Worm (Caenorhabditis elegans) whole organism, dauer: ENCODE measurements around the gene T05A7.13.

Experiments
- unc-62 ChIP-seq: sonication (generic microtip); optimal IDR thresholded peaks from 2 replicates; lab custom pipeline; 2017; ENCODE audit warnings: missing biosample characterization, missing genetic modification reagents, missing genetic modification characterization

T05A7.13 gene

DNA sequence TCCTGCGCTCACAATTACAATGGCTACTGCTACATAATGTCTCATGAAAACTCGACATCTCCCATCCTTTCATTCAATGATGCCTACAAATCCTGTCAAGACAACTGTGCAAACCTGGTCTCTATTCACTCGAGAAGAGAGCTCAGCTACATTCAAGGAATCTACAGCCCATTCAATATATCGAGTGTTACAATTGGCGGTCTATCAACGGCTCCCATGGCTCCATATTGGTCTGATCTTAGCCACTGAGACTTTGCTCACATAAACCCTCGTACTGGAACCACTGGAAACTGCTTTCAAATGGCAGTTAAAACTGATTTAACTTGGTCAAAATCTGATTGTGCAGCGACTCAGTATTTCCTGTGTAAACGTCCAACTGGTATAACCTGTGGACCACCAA, 14.3 kb upstream of the T05A7.13 start, which contains the start of gene T05A7.3:
T05A7.3 (plus strand) TSS at position 301 of the 400 bp plus-strand sequence.
- TF ChIP-seq unc-62 (GFP tag; lab: Kevin White, UChicago), result no peak

DNA sequence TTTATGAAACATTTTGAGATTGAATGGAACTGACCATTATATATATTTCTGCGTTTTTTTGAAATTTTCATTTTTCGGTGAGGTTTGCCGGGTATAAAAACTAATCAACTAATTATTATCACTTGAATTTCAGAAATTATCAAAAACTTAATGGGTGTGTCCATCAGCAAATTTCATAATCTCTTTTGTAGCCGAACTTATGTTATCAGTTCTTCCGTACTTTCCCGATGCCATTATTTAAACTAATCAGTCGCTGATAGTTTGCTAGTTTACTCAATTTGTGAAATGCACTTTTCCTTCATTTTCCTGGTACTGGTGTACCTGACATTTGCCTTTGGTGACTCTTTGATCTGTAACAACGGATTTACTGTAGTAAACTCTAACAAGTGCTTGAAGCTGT, 13.0 kb upstream of the T05A7.13 start:
- no peak for TF ChIP-seq unc-62 (GFP tag; lab: Kevin White, UChicago)

DNA sequence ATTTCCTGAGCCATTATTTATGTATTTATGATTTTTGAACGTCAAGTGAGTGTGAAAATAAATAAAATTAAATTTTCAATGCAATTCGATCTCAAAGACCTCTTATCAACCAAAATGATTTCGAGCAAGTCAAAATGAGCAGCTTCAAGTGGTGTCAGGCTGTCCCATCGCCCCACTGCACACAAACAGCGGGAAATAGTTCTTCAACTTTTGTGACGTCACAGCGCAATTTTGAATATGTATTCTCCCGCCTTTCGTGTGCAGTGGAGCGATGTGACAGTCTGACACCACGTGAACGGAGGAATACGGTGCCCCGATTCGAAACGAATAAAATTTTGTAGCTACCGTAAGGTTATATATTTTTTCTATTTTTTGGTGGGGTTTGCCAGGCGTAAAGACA, 12.5 kb upstream of the T05A7.13 start:
- no peak for TF ChIP-seq unc-62 (GFP tag; lab: Kevin White, UChicago)

DNA sequence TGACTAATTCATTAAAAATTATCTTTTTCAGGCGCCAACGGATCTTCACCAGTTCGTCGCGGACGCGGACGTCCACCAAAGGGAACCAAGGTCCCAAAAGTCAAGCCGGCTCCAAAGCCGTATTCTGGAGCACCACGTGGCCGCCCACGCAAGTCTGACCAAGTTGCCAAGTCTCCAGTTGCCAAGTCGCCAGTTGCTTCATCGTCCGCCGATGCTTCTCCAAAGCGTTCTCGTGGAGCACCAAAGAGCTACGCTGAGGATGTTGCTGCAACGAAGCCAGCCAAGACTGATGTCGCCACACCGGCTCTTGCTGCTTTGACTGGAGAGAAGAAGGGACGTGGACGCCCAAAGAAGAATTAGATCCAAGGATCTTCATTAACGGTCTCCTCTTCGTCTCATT, 12.1 kb upstream of the T05A7.13 start:
- TF ChIP-seq unc-62 (GFP tag; lab: Kevin White, UChicago), result no peak

DNA sequence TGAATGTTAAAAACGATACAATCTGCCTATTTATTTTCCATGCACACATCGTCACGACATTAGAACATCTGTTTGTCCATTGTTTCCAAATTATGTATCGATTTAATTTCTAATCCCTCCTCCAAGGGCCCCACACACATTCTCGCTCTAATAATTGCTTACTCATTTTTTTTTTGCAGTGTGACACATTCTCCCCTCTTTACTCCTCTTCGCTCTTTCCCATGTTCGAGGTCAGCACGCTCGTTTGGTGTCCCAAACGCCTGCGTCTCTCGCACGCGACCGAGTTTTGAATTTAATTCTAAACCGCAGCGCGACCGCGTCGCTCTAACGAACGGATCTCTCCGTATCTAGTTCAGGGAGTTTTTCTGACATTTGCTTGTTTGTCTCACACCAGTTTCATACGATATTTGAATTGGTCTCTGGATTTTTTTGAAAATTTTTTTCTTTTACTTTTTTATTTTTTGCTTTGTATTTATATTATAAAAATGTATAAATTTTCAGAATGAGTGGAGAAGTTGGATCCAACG, 11.5 kb upstream of the T05A7.13 start, which contains the start of the genes clec-140 and hmg-11:
clec-140 (plus strand) TSS at position 477 of the 527 bp plus-strand sequence.
hmg-11 (plus strand) TSS at position 502 of the 527 bp plus-strand sequence.
- TF ChIP-seq unc-62 (GFP tag; lab: Kevin White, UChicago), result no peak

DNA sequence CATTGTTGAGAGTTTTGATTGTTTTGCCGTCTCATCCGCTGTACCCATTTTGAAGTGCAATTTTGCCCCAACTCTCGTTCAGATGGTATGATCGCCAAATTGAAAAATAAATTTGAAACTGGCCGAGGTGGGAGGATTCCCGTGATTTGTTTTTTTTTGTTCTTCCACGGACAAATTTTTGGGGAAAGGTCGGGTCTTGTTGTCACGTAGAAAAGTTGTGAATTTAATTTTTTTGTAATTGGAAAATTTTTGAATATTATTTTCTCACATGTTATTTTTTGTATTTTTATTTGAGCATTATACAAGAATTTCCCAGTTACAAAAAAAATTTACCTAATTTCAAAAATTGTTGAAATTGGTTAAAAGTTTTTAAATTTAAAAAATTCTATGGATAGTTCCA, 10.5 kb upstream of the T05A7.13 start, which contains the start of gene T05A7.6:
T05A7.6 (minus strand) TSS at position 101 of the 400 bp plus-strand sequence.
- no peak for TF ChIP-seq unc-62 (GFP tag; lab: Kevin White, UChicago)

DNA sequence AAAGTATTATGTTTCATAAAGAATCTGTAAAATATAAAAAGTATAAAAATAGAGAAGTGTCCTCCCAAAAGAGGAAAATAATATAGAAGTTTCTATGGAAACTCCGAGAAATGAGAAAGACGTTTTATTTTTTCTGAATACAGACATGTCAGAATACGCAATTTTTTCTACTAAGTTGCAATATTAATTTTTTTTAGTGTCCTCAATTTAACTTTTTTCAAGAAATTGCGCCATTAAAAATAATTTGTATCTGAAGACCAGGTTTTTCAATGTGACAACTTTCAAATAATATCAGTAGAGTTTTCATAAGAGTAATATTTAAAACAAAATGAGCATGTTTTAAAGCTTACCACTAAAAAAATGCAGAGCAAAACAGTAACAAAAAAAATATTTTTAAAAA, 6.4 kb upstream of the T05A7.13 start, which contains the start of gene fut-5:
fut-5 (minus strand) TSS at position 101 of the 400 bp plus-strand sequence.
- no peak for TF ChIP-seq unc-62 (GFP tag; lab: Kevin White, UChicago)

DNA sequence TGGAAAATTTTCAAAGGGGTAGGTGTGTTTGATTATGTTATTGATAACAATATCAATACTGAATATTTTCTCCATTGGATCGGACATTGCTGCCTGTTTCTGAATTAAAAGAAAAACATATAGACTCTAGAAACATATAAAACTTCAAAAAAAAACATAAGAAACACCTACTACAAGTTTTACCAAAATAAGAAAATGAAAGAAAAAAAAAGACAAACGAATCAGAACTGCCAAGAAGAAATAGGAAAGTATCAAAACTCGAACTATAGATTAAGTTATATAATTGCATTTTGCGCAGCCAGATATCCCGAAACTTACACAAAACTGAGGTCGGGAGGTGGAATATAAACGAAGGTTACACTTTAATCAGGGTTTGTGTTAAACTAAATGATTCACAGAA, 4.2 kb upstream of the T05A7.13 start, which contains the start of gene T05A7.11:
T05A7.11 (minus strand) TSS at position 101 of the 400 bp plus-strand sequence.
- no peak for TF ChIP-seq unc-62 (GFP tag; lab: Kevin White, UChicago)

DNA sequence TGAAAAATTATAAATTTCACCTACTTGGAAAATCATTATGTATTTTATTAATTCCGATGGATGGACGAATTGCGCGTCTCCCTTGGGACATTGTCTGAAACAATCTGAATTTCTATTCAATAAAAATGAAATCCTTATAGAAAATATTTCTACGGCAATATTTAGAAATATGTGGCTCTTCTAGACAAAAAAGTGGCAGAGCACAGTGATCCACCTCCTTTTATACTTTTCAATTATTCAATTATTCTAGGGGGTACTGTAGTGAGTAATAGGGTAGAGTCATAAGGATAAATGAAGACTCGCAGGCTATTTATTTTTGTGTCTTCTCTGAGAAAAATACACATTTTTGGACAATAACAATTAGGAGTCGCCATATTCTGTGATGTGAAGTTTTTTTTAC, 2.0 kb upstream of the T05A7.13 start, which contains the start of gene T05A7.12:
T05A7.12 (minus strand) TSS at position 101 of the 400 bp plus-strand sequence.
- TF ChIP-seq unc-62 (GFP tag; lab: Kevin White, UChicago), result no peak

DNA sequence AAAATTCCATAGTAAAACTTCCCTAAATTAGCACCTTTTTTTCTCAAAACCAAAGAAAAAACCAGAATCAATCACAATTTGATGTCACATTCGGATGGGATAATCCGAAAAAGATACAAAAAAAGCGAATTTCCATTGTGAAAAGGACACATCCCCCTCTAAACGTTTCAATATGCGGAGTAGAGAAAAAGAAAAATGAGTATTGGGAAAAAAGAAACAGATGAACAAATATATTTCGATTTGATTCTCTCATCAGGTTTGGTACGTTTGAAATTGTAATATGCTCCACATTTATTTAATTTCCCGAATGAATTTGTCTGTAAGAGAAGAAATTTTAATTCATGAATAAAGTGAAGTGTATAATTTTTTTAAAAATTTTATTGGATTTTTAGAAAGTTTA, 2.9 kb downstream of the T05A7.13 start:
- TF ChIP-seq unc-62 (GFP tag; lab: Kevin White, UChicago), result no peak

DNA sequence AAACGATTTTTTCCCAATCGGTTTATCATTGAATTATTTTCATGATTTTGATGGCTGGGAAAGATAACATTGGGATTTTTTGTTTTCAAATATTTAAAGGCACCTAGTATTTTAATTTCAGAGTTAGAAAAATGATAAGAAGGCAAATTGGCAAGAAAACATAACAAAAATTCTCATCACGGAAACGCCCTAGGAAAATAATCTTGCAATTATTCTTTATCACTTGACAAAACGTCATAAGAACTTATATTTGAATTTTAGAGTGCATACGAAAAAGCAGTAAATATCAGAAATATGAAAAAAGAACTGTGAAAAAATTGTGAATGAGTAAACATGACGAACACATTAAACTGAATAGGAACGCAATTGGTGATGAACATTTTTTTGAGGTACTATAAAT, 3.8 kb downstream of the T05A7.13 start:
- no peak for TF ChIP-seq unc-62 (GFP tag; lab: Kevin White, UChicago)

DNA sequence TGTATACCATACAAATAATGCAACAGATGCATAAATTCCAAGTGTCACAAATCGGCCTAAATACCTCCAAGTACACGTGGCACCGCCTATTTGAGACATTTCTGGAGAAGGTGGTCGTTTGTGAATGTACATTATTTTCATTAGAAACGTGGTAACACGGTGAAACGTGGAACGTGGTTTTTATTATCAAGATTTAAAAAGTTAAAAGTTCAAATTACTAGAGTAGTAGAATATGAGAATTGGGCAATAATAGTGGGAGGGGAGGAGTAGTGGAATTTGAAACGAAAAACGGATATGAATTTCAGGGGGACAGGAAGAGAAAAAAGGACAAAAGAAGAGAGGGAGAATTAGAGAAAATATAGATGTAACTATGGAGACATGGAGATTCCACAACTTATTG, 5.3 kb downstream of the T05A7.13 start, which contains the start of gene fut-6:
fut-6 (minus strand) TSS at position 101 of the 400 bp plus-strand sequence.
- no peak for TF ChIP-seq unc-62 (GFP tag; lab: Kevin White, UChicago)

DNA sequence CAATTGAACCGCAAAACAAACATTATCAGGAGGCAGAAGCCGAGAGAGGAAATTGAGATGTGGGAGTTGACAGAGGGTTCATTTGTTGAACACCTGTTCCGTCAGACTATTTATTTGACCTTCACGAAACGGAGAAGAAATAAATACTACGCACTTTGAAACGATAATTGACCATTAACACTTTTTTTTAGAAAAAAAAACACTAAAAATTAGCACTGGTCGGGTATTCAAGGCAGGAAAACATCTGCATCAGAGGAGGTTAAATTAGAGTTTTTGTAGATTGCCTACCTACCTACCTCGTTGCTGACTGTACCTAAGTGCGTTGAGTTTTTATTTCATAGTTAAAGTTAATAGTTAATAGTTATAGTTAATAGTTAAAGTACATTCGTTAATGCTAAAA, 11.1 kb downstream of the T05A7.13 start:
- no peak for TF ChIP-seq unc-62 (GFP tag; lab: Kevin White, UChicago)

DNA sequence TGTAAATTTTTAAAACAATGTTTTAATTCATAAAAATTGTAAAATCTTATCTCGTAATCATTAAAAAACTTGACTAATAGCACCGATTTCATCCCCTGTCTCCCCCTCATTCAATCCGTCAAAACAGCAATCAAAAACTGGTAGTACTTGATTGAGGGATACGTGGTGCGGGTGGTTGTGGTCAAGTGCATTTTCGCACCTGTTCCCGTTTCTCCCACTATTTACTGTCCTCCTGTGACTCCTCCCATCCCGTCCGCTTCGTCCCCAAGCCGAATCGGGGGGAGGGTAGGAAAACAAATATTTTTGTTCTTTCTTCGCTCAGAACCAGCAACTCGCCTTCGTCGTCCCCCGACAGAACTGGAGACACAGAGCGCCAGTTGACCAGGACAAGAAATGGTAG, 12.4 kb downstream of the T05A7.13 start, which contains the start of gene lgc-27:
lgc-27 (plus strand) TSS at position 301 of the 400 bp plus-strand sequence.
- no peak for TF ChIP-seq unc-62 (GFP tag; lab: Kevin White, UChicago)

DNA sequence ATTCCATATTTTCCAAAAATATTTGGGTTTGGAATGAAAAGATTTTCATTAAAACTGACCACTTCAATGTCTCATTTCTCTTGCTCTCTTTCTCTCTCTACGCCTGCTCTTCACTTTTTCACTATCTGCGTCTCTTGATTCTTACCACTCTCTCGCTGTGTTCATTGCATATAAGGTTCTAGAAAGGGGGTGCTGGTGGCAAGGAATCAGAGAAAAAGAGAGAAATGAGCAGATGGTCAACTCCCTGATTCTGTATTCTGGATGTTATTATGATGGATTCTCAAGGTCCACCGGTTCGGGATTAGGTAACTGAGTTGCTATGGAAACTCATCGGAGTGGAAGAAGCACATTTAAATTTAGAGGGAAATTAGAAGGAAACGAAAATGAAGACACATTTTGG, 20.4 kb downstream of the T05A7.13 start:
- no peak for TF ChIP-seq unc-62 (GFP tag; lab: Kevin White, UChicago)

DNA sequence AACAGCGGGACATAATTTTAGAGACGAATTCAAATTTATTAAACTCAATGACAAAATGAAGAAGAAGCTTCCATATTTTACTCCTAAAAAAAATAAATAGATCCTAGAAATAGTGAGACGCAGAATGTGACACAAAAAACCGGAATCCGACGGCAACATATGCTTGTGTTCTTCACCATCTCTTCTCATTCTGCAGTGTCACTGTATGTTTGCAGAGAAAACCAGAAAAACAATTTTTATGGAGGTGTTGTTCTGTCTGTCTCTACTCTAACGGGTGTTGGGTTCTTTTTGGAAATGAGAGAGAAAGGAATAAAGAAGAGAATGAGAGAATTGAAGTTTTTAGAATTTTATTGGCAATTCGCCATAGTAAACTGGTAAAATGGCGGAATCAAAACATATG, 22.3 kb downstream of the T05A7.13 start:
- TF ChIP-seq unc-62 (GFP tag; lab: Kevin White, UChicago), result no peak

DNA sequence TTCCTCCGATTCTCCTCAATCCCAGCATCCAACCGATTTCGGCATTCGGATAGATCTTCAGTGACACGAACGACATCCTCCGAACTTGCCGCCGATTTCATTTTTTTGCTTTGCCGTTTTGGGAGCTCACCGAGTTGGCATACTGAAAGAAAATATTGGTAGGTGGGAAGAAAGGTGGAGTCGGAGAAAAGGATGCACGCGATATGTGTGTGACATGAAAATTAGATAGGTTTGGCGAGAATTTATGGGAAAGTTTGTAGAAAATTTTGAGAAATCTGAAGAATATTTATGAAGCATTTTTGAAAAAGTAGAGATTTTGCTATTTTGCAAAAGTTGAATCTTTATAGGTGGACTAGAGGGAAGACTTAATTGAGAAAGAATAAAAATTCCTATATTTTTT, 22.9 kb downstream of the T05A7.13 start, which contains the start of gene che-10:
che-10 (minus strand) TSS at position 101 of the 400 bp plus-strand sequence.
- no peak for TF ChIP-seq unc-62 (GFP tag; lab: Kevin White, UChicago)
